Fruit fly (Drosophila melanogaster): ENCODE data around the gene Nrt.
A peak's percentile ranks its signal among the peaks of the same experiment; 100 is the strongest.

Gene Nrt

DNA sequence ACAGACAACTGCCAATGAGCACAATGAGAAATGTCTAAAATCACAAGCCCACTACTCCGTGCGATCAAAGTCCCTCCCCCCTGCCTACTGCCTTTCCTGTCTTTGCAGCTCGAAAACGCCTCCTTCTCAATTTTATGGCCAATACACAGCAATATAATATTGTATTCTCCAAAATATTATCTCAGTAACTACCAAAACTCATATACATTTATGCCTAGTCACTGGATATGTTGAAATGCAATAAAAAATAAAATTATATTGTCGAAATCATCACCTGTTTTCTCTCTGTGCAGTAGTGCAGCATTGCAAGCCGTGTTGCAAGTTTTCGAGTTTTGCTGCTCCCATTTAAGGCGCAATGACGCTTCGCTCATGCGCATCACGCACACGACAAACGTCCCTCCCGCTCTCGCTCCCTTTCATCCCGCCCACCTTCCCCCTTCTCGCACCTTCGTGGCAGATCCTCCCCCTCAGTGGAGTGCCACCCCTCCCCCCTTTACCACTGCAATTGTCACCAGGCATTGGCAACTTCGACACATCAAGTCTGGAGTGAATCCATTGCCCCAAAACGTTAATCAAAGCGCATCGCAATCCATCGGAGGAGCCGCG lies 7.3 kb upstream of the Nrt start (continued):
- no peak for TF ChIP-seq btn (GFP tag; optimal IDR thresholded peaks at IDR 0.05)
- no peak for TF ChIP-seq cwo (GFP tag; optimal IDR thresholded peaks at IDR 0.05)
- TF ChIP-seq ssp (GFP tag; IDR thresholded peaks at IDR 0.05): no peak
- TF ChIP-seq HmgZ (tag; optimal IDR thresholded peaks at IDR 0.05): no peak
- TF ChIP-seq Gsc (GFP tag; IDR thresholded peaks at IDR 0.05): no peak
- TF ChIP-seq CG2120 (GFP tag; optimal IDR thresholded peaks at IDR 0.05): no peak
- no peak for TF ChIP-seq scrt (GFP tag; optimal IDR thresholded peaks at IDR 0.05)
- TF ChIP-seq nom (GFP tag; optimal IDR thresholded peaks at IDR 0.05): peak; percentile 92
- no peak for TF ChIP-seq CG18599 (GFP tag; optimal IDR thresholded peaks at IDR 0.05)
- peak; percentile 40; the same call in 1 of the 2 replicates for TF ChIP-seq CG10959 (GFP tag; IDR thresholded peaks at IDR 0.05)
- no peak for TF ChIP-seq CG13123 (GFP tag; optimal IDR thresholded peaks at IDR 0.05)
- no peak for TF ChIP-seq CG5953 (GFP tag; IDR thresholded peaks at IDR 0.05)
- TF ChIP-seq CG12659 (GFP tag; optimal IDR thresholded peaks at IDR 0.05): no peak
- no peak for TF ChIP-seq Gug (GFP tag; IDR thresholded peaks at IDR 0.05)
- TF ChIP-seq Opbp (GFP tag; IDR thresholded peaks at IDR 0.05; ENCODE audit: partially characterized antibody): no peak
- TF ChIP-seq NFAT (GFP tag; IDR thresholded peaks at IDR 0.05): no peak
- TF ChIP-seq dmrt11E (tag; optimal IDR thresholded peaks at IDR 0.05): peak; percentile 13
- TF ChIP-seq wor (GFP tag; IDR thresholded peaks at IDR 0.05): no peak
- TF ChIP-seq gcm2 (GFP tag; optimal IDR thresholded peaks at IDR 0.05): no peak
- no peak for TF ChIP-seq CG43689 (GFP tag; IDR thresholded peaks at IDR 0.05)
- TF ChIP-seq HLHmδ (GFP tag; optimal IDR thresholded peaks at IDR 0.05): no peak
- TF ChIP-seq Asciz (GFP tag; optimal IDR thresholded peaks at IDR 0.05): no peak
- no peak for TF ChIP-seq Kr (GFP tag; optimal IDR thresholded peaks at IDR 0.05)
- TF ChIP-seq stc (GFP tag; IDR thresholded peaks at IDR 0.05): no peak
- TF ChIP-seq CG13296 (GFP tag; optimal IDR thresholded peaks at IDR 0.05): no peak
- no peak for TF ChIP-seq Fer2 (tag; optimal IDR thresholded peaks at IDR 0.05)
- TF ChIP-seq HLH4C (GFP tag; IDR thresholded peaks at IDR 0.05; ENCODE audit: partially characterized antibody): no peak
- peak; percentile 11 for TF ChIP-seq ewg (GFP tag; optimal IDR thresholded peaks at IDR 0.05)
- TF ChIP-seq prd (optimal IDR thresholded peaks at IDR 0.05): no peak
- peak; percentile 30; the same call in 1 of the 3 replicates for TF ChIP-seq prd (GFP tag; IDR thresholded peaks at IDR 0.05)
- TF ChIP-seq dan (GFP tag; IDR thresholded peaks at IDR 0.05): no peak
- TF ChIP-seq Drgx (GFP tag; IDR thresholded peaks at IDR 0.05): peak; percentile 87
- TF ChIP-seq Camta (GFP tag; optimal IDR thresholded peaks at IDR 0.05): no peak
- no peak for TF ChIP-seq Elba2 (GFP tag; optimal IDR thresholded peaks at IDR 0.05)
- TF ChIP-seq corto (GFP tag; optimal IDR thresholded peaks at IDR 0.05): peak; percentile 31
- 0 out of 3 replicates have a peak, but pooled peaks have one; percentile 6 for TF ChIP-seq zfh1 (GFP tag; IDR thresholded peaks at IDR 0.05)
- TF ChIP-seq CG7963 (GFP tag; IDR thresholded peaks at IDR 0.05; ENCODE audit: partially characterized antibody): no peak
- no peak for TF ChIP-seq CG16863 (GFP tag; optimal IDR thresholded peaks at IDR 0.05)
- TF ChIP-seq CG32767 (GFP tag; IDR thresholded peaks at IDR 0.05): no peak
- TF ChIP-seq crp (GFP tag; optimal IDR thresholded peaks at IDR 0.05): no peak
- no peak for TF ChIP-seq kah (GFP tag; optimal IDR thresholded peaks at IDR 0.05)
- no peak for TF ChIP-seq CG8281 (tag; optimal IDR thresholded peaks at IDR 0.05)
- TF ChIP-seq CG3281 (GFP tag; optimal IDR thresholded peaks at IDR 0.05): no peak
- no peak for TF ChIP-seq Vsx1 (GFP tag; optimal IDR thresholded peaks at IDR 0.05)
- no peak for TF ChIP-seq Mes4 (GFP tag; optimal IDR thresholded peaks at IDR 0.05)
- peak; percentile 31 for TF ChIP-seq lbe (GFP tag; optimal IDR thresholded peaks at IDR 0.05)
- no peak for TF ChIP-seq salm (tag; optimal IDR thresholded peaks at IDR 0.05)
- no peak for TF ChIP-seq Dref (GFP tag; IDR thresholded peaks at IDR 0.05)
- TF ChIP-seq CG9797 (GFP tag; optimal IDR thresholded peaks at IDR 0.05): no peak
- no peak for TF ChIP-seq peb (GFP tag; IDR thresholded peaks at IDR 0.05)
- TF ChIP-seq Chrac-16 (GFP tag; optimal IDR thresholded peaks at IDR 0.05): no peak

All from whole organism, embryonic.